Worm (Caenorhabditis elegans) whole organism, dauer: Measurements from ENCODE around the gene ceh-20.
"Not testable (repeated sequence)": the region's sequence is repeated elsewhere in the genome, so short reads cannot be mapped to it uniquely, and the experiment has no call there.

Experiments used
- unc-62 ChIP-seq: sonication (generic microtip); optimal IDR thresholded peaks from 2 replicates; lab custom pipeline; 2017; ENCODE audit warnings: missing biosample characterization, missing genetic modification reagents, missing genetic modification characterization

ceh-20 gene

DNA sequence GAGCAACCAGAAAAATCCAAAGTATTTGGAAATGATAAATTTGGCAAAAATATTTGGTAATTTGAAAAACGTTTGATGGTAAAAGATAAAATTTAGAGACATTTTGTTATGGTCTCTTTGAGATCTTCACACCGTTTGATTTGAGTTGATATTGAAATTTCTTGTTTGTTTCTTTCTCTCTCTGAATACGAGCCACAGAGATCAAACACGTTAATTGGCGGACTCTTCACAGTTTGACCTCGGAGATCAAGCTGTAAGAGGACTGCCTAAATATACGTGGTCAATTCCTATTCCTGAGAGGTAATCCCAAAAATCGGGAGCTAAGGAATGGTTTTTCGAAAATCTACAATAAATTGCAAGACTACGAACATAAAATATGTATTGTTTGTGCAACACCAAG is 11.0 kb upstream of the ceh-20 start:
- no peak for TF ChIP-seq unc-62 (GFP tag; lab: Kevin White, UChicago)

DNA sequence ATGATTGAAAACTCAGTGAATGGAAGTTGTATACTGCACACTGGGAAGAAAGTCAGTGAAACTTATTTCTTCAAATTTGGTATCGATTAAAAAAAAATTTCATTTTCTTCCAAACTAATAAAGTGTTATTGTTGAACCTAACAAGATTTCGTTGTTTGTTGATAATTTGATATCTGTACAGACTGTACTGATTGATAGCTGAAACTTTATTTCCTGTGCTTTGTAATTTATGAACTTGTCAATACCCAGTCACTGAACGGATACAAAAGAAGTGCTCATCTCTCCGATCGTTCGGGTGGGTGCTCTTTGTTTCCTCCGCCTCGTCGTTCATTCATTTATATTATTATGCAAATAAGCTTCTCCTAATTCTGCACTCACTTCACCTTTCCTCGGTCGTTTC is 10.6 kb upstream of the ceh-20 start, which contains the start of gene F31E3.12:
F31E3.12 (plus strand) TSS at position 301 of the 400 bp plus-strand sequence.
- TF ChIP-seq unc-62 (GFP tag; lab: Kevin White, UChicago) = no peak

DNA sequence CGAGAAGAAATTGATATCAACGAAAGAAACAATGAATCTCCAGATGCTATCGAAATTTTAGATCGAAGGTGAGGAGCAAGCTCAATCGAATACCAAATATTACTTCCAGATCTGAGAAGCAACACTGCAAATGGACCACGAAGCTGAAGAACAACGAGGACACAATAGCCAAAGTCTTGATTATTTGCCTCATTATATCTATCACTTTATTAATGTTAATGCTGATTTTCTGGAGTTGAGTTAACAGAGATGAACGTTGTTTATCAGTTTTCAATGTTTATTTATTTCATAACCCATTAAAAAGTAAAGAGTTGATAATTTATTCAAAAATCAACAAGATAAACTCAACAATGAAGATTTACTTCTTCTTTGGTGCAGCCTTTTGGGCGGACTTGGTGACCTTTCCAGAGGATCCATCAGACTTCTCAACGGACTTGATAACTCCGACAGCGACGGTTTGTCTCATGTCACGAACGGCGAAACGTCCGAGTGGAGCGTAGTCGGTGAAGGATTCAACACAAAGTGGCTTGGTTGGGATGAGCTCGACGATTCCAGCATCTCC is 9.8 kb upstream of the ceh-20 start:
- TF ChIP-seq unc-62 (GFP tag; lab: Kevin White, UChicago) = no peak

DNA sequence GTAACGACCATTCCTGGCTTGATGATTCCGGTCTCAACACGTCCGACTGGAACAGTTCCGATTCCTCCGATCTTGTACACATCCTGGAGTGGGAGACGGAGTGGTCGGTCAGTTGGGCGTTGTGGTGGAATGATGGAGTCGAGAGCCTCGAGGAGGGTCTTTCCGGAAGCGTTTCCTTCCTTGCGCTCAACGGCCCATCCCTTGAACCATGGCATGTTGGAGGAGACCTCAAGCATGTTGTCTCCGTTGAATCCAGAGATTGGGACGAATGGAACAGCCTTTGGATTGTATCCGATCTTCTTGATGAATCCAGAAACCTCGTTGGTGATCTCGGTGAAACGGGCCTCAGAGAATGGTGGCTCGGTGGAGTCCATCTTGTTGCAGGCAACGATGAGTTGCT is 8.9 kb upstream of the ceh-20 start:
- no peak for TF ChIP-seq unc-62 (GFP tag; lab: Kevin White, UChicago)

DNA sequence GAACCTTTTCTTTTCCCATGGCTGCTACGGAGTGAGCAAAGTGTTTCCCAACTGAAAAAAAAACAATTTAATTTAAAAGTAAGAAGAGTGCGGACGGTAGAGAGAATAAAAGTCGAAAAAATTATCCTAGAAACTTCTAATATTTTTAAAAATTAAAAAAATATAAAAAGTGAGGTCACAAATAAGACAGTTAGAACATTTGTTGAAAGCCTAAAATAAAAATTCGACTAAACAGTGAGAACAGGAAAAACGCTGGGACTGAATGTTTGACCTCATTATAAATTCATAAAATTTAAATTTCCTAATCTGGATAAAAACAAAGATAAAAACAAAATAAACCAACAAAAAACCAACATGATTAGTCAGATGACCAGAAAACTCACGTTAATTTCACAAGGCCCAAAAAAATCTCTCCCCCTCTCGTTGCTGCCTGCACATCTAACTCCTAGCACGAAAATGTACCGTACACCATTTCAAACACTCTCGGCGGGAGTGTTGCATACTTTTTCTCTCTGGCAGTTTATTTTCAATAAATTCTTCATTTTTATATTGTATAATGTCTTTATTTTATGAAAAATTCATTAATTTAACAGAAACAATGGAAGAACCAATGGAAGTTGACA is 7.9 kb upstream of the ceh-20 start, which contains the start of the genes eef-1A.1 and rfc-4:
eef-1A.1 (minus strand) TSS at position 51 of the 623 bp plus-strand sequence.
rfc-4 (plus strand) TSS at position 592 of the 623 bp plus-strand sequence.
- TF ChIP-seq unc-62 (GFP tag; lab: Kevin White, UChicago) = no peak

DNA sequence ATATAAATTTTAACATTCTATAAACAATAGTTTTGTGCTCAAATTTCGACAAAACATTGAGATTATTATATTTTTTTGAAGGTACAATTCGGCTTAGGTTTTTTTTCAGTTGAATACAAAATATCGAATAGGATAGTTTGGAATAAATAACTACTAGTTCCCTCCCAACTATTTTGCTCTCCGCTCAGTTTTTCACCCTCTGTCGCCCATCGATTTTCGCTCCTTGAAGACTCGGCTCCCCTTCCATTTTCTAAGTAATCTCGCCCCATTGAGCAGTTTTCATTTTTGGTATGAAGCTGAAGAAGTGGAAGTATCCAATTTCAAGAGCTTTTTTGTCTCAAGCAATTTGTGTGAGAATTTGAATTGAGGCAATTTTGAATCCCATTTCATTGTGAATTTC is 6.0 kb upstream of the ceh-20 start, which contains the start of gene F31E3.2:
F31E3.2 (plus strand) TSS at position 301 of the 400 bp plus-strand sequence.
- TF ChIP-seq unc-62 (GFP tag; lab: Kevin White, UChicago) = no peak

DNA sequence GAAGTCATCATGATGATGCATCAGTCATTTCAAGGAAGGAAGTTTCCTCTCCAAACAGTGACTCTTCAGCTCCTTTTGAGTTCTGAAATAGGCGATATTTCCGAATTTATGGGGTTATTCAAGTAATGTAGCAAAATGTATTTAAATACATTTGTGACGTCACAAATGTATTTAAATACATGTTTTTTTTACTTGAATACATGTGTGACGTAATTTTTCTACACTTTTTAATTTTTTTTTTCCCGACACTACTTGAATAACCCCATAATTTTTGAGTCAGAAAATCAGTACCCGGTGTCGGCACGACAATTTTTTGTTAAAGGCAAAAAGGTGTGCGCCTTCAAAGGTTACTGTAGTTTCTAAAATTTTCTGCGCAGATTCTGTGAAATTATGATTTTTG is 4.7 kb upstream of the ceh-20 start:
- no peak for TF ChIP-seq unc-62 (GFP tag; lab: Kevin White, UChicago)

DNA sequence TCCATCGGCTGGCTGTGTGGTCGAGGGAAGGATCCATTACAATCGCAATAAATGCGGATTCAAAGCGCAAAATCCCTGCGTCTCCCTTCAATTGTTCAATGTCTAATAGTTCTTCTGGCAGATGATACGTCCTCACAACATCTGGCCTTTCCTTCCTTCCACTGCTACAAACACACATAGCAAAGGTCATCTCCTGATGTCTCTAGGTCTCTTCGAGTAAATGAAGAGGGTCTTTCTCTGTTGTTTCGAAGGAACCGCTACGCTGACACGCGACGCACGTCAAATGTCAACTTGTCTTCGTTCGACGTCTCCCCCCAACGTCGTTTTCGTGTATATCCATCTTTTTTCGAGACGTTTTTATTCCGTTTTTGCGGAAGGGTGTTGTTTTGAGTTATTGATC is 809 bp upstream of the ceh-20 start:
- no peak for TF ChIP-seq unc-62 (GFP tag; lab: Kevin White, UChicago)

DNA sequence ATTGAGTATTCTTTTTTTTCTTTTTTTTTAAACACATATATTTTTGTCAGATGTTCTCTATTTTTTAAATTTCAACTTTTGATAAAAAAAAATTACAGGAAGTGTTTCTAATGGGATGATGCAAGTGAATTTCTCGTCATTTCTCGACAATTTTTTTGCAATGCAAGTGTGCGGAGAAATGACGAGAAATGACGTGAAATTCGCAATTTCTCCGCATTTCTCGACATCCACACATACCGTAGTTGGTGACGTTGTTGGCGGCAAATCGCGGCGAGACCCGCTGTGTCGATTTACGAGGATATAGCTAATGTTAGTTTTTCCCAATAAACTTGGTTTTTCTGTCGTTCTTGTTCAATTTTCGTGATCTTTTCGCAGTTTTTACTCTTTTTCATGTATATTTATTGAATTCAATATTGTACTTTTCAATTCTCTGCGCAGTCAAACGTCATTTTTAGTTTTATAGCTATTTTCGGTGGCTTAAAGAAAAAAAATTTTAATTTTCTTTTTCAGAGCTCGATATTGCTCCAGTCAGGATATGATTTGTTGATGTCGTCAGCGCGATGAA is 2.4 kb downstream of the ceh-20 start, which contains the start of gene F31E3.6:
F31E3.6 (plus strand) TSS at position 93 of the 565 bp plus-strand sequence.
- TF ChIP-seq unc-62 (GFP tag; lab: Kevin White, UChicago) = not testable (repeated sequence)

DNA sequence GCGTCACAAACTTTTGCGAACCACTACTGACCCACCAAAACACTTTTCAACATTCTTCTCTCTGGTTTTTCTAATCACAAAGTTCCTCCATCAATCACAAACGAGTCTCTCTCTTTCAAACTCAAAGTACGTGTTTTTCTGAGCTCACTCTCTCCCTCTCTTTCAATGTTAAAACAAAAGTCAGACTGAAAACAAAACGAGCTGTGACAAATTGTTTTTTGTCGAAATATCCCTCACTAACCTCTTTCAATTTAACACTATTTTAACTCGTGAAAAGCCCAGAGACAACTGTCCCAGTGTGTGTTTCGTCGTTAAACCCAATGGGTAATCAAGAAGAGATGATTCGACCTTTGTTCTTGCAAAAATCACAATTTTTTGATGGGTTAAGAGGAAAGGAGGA is 8.4 kb downstream of the ceh-20 start:
- TF ChIP-seq unc-62 (GFP tag; lab: Kevin White, UChicago) = no peak

DNA sequence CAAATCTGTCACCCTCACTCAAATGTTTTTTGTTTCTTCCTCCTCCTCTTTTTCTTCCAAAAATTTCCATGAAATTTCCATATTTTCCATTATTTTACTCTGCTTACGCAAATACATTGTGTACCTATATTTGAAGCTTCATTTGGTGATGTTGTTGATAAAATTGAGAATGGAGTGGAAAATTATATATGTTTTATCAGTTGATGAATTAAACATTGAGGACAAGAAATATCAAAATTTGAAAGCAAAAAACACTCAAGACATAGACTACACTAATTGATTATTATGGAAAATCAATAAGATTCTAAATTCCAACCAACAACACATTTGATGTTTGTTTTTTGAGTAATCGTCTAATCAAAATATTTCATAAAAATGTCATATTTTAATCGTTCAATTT is 9.5 kb downstream of the ceh-20 start:
- TF ChIP-seq unc-62 (GFP tag; lab: Kevin White, UChicago) = no peak

DNA sequence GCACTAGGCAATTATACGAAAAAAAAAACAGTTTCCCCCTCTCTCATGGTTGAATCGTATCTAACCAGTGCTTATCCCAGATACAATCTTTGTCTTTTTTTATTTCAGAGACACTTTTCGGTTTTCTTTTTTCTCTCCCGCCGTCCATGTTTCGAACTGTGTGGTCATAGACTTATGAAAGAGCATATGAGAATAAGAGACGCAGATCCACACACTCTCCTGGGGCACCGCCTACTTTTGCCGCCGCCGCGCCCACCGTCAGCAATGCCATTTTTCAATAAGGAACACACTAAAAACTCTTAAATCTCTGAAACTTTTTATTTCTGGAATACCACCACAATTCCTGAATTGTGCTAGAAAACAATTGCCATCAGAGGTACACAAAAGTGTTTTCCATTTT is 10.2 kb downstream of the ceh-20 start, which contains the start of gene prk-1:
prk-1 (plus strand) TSS at position 269 of the 400 bp plus-strand sequence.
- no peak for TF ChIP-seq unc-62 (GFP tag; lab: Kevin White, UChicago)

DNA sequence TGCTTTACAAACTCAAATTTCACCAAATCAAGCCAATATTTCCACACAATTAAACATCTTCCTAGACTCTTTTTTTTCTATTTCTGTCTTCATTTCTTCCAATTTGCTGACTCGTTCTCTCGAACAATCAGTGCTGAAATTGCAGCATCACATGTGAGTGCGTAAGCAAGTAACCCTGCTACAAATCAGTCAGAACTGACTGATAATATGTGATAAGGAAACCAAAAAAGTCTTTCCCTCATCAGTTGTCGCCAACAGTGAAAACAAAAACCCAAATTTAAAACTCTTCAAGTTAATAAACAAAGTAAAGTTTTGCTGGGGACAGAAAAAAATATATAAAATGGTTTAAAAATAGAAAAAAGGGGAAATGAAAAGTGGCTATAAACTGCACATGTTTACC is 11.8 kb downstream of the ceh-20 start:
- no peak for TF ChIP-seq unc-62 (GFP tag; lab: Kevin White, UChicago)

DNA sequence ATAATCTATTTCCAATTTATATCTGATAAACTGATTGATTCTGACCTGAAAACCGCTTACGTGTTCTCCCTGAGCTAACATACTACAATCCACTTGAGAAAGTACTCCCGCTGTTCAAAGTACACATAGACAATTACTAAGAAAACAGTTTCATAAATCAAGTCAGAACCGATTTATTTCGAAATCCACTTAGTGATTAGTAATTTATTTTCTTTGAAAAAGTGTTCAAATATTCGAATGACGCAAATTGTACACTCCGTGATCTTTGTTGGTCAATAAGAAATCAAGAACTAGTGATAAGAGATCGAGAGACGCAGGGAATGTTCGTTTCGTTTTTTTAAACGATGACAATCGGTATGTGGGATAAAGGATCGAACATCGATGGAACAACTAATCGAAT is 12.8 kb downstream of the ceh-20 start:
- TF ChIP-seq unc-62 (GFP tag; lab: Kevin White, UChicago) = no peak

DNA sequence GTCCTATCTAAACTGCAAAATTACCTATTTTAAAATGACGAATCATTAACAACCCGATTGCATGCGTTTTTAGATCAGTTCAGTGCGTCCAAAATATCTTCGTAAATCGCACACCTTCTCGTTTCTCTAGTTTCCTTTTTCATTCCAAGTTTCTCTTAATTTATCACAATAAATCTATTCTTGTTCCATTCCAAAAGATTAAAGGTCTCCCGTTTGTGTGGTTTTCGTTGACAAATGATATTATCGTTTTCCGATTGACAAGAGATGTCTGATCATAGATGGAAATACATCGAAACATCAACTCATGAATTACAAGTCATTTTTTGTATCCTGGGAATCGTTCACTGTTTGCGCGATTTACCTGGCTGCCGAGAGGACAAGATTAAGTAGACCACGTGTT is 13.5 kb downstream of the ceh-20 start:
- no peak for TF ChIP-seq unc-62 (GFP tag; lab: Kevin White, UChicago)

DNA sequence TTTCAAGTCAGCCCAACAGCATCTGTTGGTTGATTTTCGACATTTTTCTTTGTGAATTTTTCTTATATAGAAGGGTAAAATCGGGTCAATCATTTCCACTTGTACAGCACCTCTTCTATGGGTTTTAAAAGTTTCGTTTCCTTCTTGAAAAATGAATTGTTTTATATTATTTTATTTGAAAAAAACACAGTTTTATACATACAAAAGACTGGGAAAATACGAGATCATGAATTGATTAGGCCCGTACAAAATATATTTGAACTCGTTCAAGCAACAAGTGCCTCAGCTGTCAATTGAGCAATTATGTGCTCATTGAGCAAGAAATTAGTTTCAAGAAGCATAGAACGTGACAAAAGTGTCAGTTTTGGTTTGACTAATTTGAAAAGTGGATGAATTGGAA is 22.5 kb downstream of the ceh-20 start:
- no peak for TF ChIP-seq unc-62 (GFP tag; lab: Kevin White, UChicago)

DNA sequence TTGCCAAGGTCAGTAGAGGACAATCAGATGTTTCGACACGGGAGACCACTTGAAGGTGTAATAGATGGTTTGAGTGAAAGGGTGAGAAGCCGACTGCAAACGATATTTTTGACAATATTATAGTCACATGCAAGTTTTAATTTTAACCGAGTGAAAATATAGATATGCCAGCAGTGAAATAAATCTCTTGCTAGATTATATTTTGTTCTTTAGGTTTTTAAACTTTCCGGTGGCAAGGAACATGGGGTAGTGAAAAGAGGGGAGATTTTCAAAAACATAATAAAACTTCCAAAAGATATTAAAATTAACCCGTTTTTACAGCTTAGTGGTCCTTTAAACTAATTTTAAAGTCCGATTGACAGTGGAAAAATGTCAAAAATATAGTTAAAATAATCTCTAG is 25.7 kb downstream of the ceh-20 start, which contains the start of gene C06E8.5:
C06E8.5 (minus strand) TSS at position 101 of the 400 bp plus-strand sequence.
- no peak for TF ChIP-seq unc-62 (GFP tag; lab: Kevin White, UChicago)
